Fruit fly (Drosophila melanogaster): ENCODE results near the gene Rsod.

The Rsod gene

DNA sequence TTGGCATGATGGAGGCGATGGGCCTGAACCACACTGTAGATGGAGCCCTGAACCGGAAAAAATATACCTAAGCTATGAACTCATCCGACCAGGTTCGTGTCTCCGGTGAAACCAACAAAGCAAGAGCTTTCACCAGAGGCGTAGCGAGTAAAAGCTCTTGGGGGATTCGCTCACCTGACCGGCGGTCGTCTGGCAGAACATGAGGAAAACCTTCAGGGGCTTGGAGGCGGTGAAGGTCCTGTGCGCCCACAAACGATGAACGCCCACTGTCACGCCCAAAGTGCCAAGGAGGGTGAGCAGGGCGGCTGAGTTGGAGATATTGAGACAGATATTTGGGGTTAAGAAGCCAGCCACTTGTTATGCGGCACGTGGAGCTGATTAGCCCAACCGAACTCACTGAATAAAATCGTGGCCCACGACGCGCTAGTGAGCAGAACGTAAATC is 24.6 kb upstream of the Rsod start (continued):
- TF ChIP-seq CG4328 (GFP tag; optimal IDR thresholded peaks at IDR 0.05): no peak
- peak; percentile 42 for TF ChIP-seq B-H2 (GFP tag; optimal IDR thresholded peaks at IDR 0.05)
- peak; percentile 7 for TF ChIP-seq CG12155 (GFP tag; optimal IDR thresholded peaks at IDR 0.05)
- TF ChIP-seq CG15514 (GFP tag; optimal IDR thresholded peaks at IDR 0.05): peak; percentile 84
- no peak for TF ChIP-seq BEAF-32 (GFP tag; optimal IDR thresholded peaks at IDR 0.05)
- TF ChIP-seq pnt (GFP tag; optimal IDR thresholded peaks at IDR 0.05): no peak
- peak; percentile 53 for TF ChIP-seq CG13424 (tag; optimal IDR thresholded peaks at IDR 0.05)
- TF ChIP-seq twi (tag; optimal IDR thresholded peaks at IDR 0.05): no peak
- TF ChIP-seq CG9876 (GFP tag; optimal IDR thresholded peaks at IDR 0.05): peak; percentile 4
- TF ChIP-seq fd96Cb (tag; optimal IDR thresholded peaks at IDR 0.05): no peak
- no peak for TF ChIP-seq CHES-1-like (GFP tag; optimal IDR thresholded peaks at IDR 0.05)
- TF ChIP-seq grn (GFP tag; optimal IDR thresholded peaks at IDR 0.05): no peak
- peak; percentile 47 for TF ChIP-seq CG4424 (GFP tag; optimal IDR thresholded peaks at IDR 0.05)
- peak; percentile 6 for TF ChIP-seq Atf3 (GFP tag; optimal IDR thresholded peaks at IDR 0.05)
- TF ChIP-seq jing (GFP tag; optimal IDR thresholded peaks at IDR 0.05): no peak
- TF ChIP-seq CG34376 (GFP tag; optimal IDR thresholded peaks at IDR 0.05): peak; percentile 31
- peak; percentile 54; the same call in 1 of the 2 replicates for TF ChIP-seq CG13287 (GFP tag; IDR thresholded peaks at IDR 0.05; ENCODE audit: partially characterized antibody)
- peak; percentile 58 for TF ChIP-seq CG31365 (tag; optimal IDR thresholded peaks at IDR 0.05)
- TF ChIP-seq nmo (GFP tag; optimal IDR thresholded peaks at IDR 0.05): no peak
- no peak for TF ChIP-seq D (optimal IDR thresholded peaks at IDR 0.05)
- TF ChIP-seq D (GFP tag; optimal IDR thresholded peaks at IDR 0.05): no peak
- peak; percentile 42 for TF ChIP-seq tin (GFP tag; optimal IDR thresholded peaks at IDR 0.05)
- peak; percentile 83 for TF ChIP-seq bigmax (GFP tag; optimal IDR thresholded peaks at IDR 0.05)
- no peak for TF ChIP-seq odd (GFP tag; optimal IDR thresholded peaks at IDR 0.05)
- peak; percentile 68 for TF ChIP-seq sob (GFP tag; IDR thresholded peaks at IDR 0.05)
- TF ChIP-seq ci (GFP tag; IDR thresholded peaks at IDR 0.05): peak; percentile 55; the same call in 1 of the 3 replicates
- TF ChIP-seq unpg (GFP tag; optimal IDR thresholded peaks at IDR 0.05): no peak
- TF ChIP-seq CG11085 (GFP tag; IDR thresholded peaks at IDR 0.05): 0 out of 2 replicates have a peak, but pooled peaks have one; percentile 23
- 0 out of 2 replicates have a peak, but pooled peaks have one; percentile 20 for TF ChIP-seq CG4730 (GFP tag; IDR thresholded peaks at IDR 0.05)
- no peak for TF ChIP-seq Poxn (GFP tag; IDR thresholded peaks at IDR 0.05)
- no peak for TF ChIP-seq sima (GFP tag; optimal IDR thresholded peaks at IDR 0.05)
- no peak for TF ChIP-seq fd102C (GFP tag; optimal IDR thresholded peaks at IDR 0.05)
- TF ChIP-seq CG2202 (tag; optimal IDR thresholded peaks at IDR 0.05): no peak
- TF ChIP-seq CG7839 (tag; optimal IDR thresholded peaks at IDR 0.05): peak; percentile 35
- TF ChIP-seq p53 (GFP tag; optimal IDR thresholded peaks at IDR 0.05): no peak
- TF ChIP-seq Awh (GFP tag; IDR thresholded peaks at IDR 0.05): 0 out of 2 replicates have a peak, but pooled peaks have one; percentile 5
- peak; percentile 10 for TF ChIP-seq CG6683 (GFP tag; optimal IDR thresholded peaks at IDR 0.05)
- TF ChIP-seq Sin3A (optimal IDR thresholded peaks at IDR 0.05): no peak
- peak; percentile 65 for TF ChIP-seq CG12769 (tag; optimal IDR thresholded peaks at IDR 0.05)
- TF ChIP-seq disco-r (GFP tag; optimal IDR thresholded peaks at IDR 0.05): no peak
- TF ChIP-seq Nf-YA (GFP tag; IDR thresholded peaks at IDR 0.05): 0 out of 2 replicates have a peak, but pooled peaks have one; percentile 27
- peak; percentile 9 for TF ChIP-seq chif (GFP tag; optimal IDR thresholded peaks at IDR 0.05)

DNA sequence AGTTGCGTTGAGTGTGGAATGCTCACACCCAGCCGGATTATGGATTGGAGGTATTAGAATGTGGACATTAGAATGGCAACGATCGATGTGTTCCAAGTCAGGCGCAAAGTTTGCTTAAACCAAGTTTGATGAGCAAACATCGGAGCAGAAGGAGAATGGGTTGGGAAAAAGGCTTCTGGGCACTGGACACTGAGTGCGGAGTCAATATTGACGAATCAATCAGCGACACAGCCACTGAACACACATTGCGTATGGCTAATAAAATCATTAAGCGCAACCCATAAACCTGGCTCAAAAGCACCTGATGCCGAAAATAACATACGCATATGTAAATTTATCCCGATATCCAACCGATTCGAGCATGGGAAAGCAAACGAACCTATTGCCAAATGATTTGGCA is 22.8 kb upstream of the Rsod start:
- TF ChIP-seq CG17612 (GFP tag; IDR thresholded peaks at IDR 0.05) (0 out of 2 replicates have a peak, but pooled peaks have one; percentile 24), fd96Cb (tag; optimal IDR thresholded peaks at IDR 0.05) (no peak), gfzf (GFP tag; optimal IDR thresholded peaks at IDR 0.05) (no peak), CG9817 (tag; optimal IDR thresholded peaks at IDR 0.05) (no peak), stc (GFP tag; IDR thresholded peaks at IDR 0.05) (peak; percentile 22; the same call in 1 of the 2 replicates), CG31441 (GFP tag; IDR thresholded peaks at IDR 0.05) (no peak), CG31365 (tag; optimal IDR thresholded peaks at IDR 0.05) (no peak), CG17328 (GFP tag; IDR thresholded peaks at IDR 0.05) (no peak), CG4328 (GFP tag; optimal IDR thresholded peaks at IDR 0.05) (no peak), CG7357 (GFP tag; IDR thresholded peaks at IDR 0.05) (no peak), Oli (tag; optimal IDR thresholded peaks at IDR 0.05) (no peak), wor (GFP tag; IDR thresholded peaks at IDR 0.05) (no peak), PHDP (tag; optimal IDR thresholded peaks at IDR 0.05) (no peak), lab (GFP tag; optimal IDR thresholded peaks at IDR 0.05) (peak; percentile 31)

Data from whole organism, embryonic.